Fruit fly (Drosophila melanogaster): ENCODE results near the gene CG4267.

dm6 chr2L:2198119-2198494 lies 44.1 kb upstream of the CG4267 start:
- no peak for TF ChIP-seq usp (GFP tag; optimal IDR thresholded peaks at IDR 0.05)
- TF ChIP-seq CG8478 (optimal IDR thresholded peaks at IDR 0.05), result no peak

All from whole organism.